Fruit fly (Drosophila melanogaster) whole organism, pupa: ENCODE results near the gene Cyp305a1.

Experiments
- CG10348 ChIP-seq: fragments of 200-800 bp; sonication (Bioruptor generic); IDR thresholded peaks from 2 replicates; pipeline ENCODE4 v1.3.6; 2022; ENCODE audit warnings: missing biosample characterization, missing genetic modification characterization
- CG14655 ChIP-seq: fragments of 200-800 bp; sonication (Bioruptor generic); optimal IDR thresholded peaks from 3 replicates; lab custom pipeline; 2017; ENCODE audit warnings: mild to moderate bottlenecking, missing biosample characterization, missing genetic modification reagents, missing genetic modification characterization
- CG32121 ChIP-seq: fragments of 200-800 bp; sonication (Bioruptor generic); IDR thresholded peaks from 2 replicates; pipeline ENCODE4 v1.3.6; 2022; ENCODE audit warnings: missing biosample characterization, missing genetic modification characterization
- CG4496 ChIP-seq: fragments of 200-800 bp; sonication (Bioruptor generic); IDR thresholded peaks from 3 replicates; pipeline ENCODE4 v1.3.6; 2022; ENCODE audit warnings: missing biosample characterization, missing genetic modification characterization
- CG8301 ChIP-seq: fragments of 200-800 bp; sonication (Bioruptor generic); optimal IDR thresholded peaks from 2 replicates; lab custom pipeline; 2018; ENCODE audit warnings: missing biosample characterization, mild to moderate bottlenecking, missing genetic modification characterization
- D1 ChIP-seq: fragments of 200-800 bp; sonication (Bioruptor generic); optimal IDR thresholded peaks from 2 replicates; lab custom pipeline; 2018; ENCODE audit warnings: missing biosample characterization, mild to moderate bottlenecking, missing genetic modification characterization, moderate library complexity
- EcR ChIP-seq: fragments of 200-800 bp; sonication (Bioruptor generic); optimal IDR thresholded peaks from 3 replicates; lab custom pipeline; 2019; ENCODE audit warnings: missing biosample characterization, missing genetic modification characterization, mild to moderate bottlenecking, moderate library complexity, missing genetic modification reagents
- Ets98B ChIP-seq: fragments of 200-800 bp; sonication (Bioruptor generic); IDR thresholded peaks from 2 replicates; pipeline ENCODE4 v1.3.6; 2022; ENCODE audit warnings: missing biosample characterization, missing genetic modification characterization

DNA sequence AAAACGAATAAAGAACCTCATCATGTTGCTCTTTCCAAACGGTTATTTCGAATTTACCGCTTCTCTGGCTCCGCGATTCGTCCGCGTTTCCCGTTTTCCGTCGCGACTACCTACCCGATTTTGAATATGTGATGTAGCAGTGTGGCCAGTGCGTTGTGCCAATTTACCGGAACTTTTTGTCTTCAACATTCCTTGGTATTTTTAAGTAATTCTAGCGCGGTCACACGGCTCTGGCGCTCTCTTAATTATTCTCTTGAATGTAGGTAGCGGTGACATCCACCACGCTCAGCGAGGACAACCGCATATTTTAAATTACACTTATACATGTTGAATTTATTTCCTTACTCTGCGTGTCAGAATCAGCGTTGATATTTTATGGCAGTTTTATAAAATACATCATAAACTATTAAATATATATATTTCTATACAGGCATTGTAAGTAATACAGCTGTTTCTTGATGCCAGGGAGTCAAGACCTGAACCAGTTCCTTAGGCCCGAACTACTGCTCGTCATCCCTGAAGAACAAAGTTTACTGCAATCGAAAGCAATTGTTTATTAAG is 19.6 kb downstream of the Cyp305a1 start, which contains the start of the genes CG42637, Gyc76C and SREBP:
- TF ChIP-seq CG4496 = no peak
- TF ChIP-seq D1 = no peak
- TF ChIP-seq CG8301 (tag; lab: Kevin White, UChicago) = no peak
- no peak for TF ChIP-seq Ets98B
- TF ChIP-seq CG14655 (GFP tag; lab: Kevin White, UChicago) = no peak
- no peak for TF ChIP-seq CG10348
- no peak for TF ChIP-seq CG32121 (GFP tag; lab: Robert Waterston, UW)
- no peak for TF ChIP-seq EcR (GFP tag; lab: Kevin White, UChicago)
